ENCODE assay signal across 5 worm cellular contexts in the genomic region with DNA sequence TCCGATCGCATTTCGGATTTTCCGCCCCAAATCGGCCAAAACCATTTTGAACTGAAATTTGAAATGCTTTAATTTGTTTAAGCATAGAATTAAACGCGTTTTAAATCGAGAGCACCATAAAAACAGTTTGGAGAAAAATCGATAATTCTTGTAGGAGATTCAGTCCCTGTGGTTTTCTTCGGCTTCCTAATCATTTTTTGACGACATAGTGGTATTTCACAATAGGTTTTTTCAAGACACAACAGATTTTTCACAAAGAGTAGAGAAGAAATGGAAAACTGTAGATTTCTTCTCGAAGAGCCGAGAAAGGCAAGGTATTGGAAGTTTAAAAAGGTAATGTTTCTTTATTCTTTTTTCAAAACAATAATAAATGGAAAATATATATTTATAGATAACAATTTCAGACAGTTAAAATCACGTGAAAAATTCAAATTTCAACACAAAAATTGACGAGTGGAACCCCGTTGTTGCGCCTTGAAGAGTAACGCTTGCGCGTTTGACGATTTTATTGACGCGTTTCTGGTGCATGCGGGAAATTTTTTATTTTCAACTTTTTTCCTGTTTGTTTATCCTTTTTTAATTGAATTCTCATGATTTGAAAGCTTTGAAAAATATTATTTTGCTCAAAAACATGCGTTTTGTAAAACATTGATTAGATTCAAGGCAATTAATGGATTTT.
TF ChIP-seq lines count a peak whose summit lies in the region.

A gene (minus strand): TSS at position 51 of the 679 bp plus-strand sequence.

TF ChIP-seq in whole organism, L1 larva, 84 proteins besides CTCF, POLR2A, EP300 and RAD21 (continues in another document):
- TF ChIP-seq fkh-10 (GFP tag; optimal IDR thresholded peaks at IDR 0.05; lab: Kevin White, UChicago) (no peak), nhr-19 (GFP tag; conservative IDR thresholded peaks at IDR 0.05; lab: Robert Waterston, UW) (peak; percentile 84), hlh-17 (GFP tag; optimal IDR thresholded peaks at IDR 0.05; lab: Kevin White, UChicago; ENCODE audit: borderline replicate concordance) (no peak), lin-35 (GFP tag; optimal IDR thresholded peaks at IDR 0.05; lab: Kevin White, UChicago) (peak; percentile 85 to 91), unc-86 (tag; optimal IDR thresholded peaks at IDR 0.05; lab: Kevin White, UChicago) (peak; percentile 67), nhr-85 (tag; lab: Kevin White, UChicago) (peak; percentile 89), ceh-82 (tag; optimal IDR thresholded peaks at IDR 0.05; lab: Kevin White, UChicago) (peak; percentile 70 to 79 (median 73)), nhr-76 (tag; optimal IDR thresholded peaks at IDR 0.05; lab: Kevin White, UChicago) (no peak), Y116A8C.19 (tag; optimal IDR thresholded peaks at IDR 0.05; lab: Kevin White, UChicago; ENCODE audit: borderline replicate concordance) (no peak), nhr-47 (tag; optimal IDR thresholded peaks at IDR 0.05; lab: Kevin White, UChicago) (peak; percentile 85), egl-27 (tag; optimal IDR thresholded peaks at IDR 0.05; lab: Kevin White, UChicago) (no peak), lsy-2 (tag; optimal IDR thresholded peaks at IDR 0.05; lab: Kevin White, UChicago) (peak; percentile 86 to 88), C16A3.4 (tag; optimal IDR thresholded peaks at IDR 0.05; lab: Kevin White, UChicago) (peak; percentile 67), lin-13 (GFP tag; optimal IDR thresholded peaks at IDR 0.05; lab: Kevin White, UChicago) (peak; percentile 72), mef-2 (tag; optimal IDR thresholded peaks at IDR 0.05; lab: Kevin White, UChicago) (no peak), lir-3 (tag; optimal IDR thresholded peaks at IDR 0.05; lab: Kevin White, UChicago; ENCODE audit: poor library complexity) (peak; percentile 46)

TF ChIP-seq in whole organism, L3 larva, 47 proteins besides CTCF, POLR2A, EP300 and RAD21 (continues in another document):
- peak; percentile 37 for TF ChIP-seq nhr-25 (tag; optimal IDR thresholded peaks at IDR 0.05; lab: Kevin White, UChicago)
- peak; percentile 9 for TF ChIP-seq egl-27 (tag; optimal IDR thresholded peaks at IDR 0.05; lab: Kevin White, UChicago)
- TF ChIP-seq R02D3.7 (tag; optimal IDR thresholded peaks at IDR 0.05; lab: Kevin White, UChicago): peak; percentile 23
- TF ChIP-seq jun-1 (tag; optimal IDR thresholded peaks at IDR 0.05; lab: Kevin White, UChicago): peak; percentile 32
- no peak for TF ChIP-seq zag-1 (tag; optimal IDR thresholded peaks at IDR 0.05; lab: Kevin White, UChicago)
- TF ChIP-seq nhr-12 (tag; optimal IDR thresholded peaks at IDR 0.05; lab: Kevin White, UChicago): no peak
- peak; percentile 90 for TF ChIP-seq pha-4 (tag; optimal IDR thresholded peaks at IDR 0.05; lab: Kevin White, UChicago)
- TF ChIP-seq ztf-11 (tag; optimal IDR thresholded peaks at IDR 0.05; lab: Kevin White, UChicago): no peak
- no peak for TF ChIP-seq ceh-9 (tag; optimal IDR thresholded peaks at IDR 0.05; lab: Kevin White, UChicago)
- no peak for TF ChIP-seq ztf-4 (tag; optimal IDR thresholded peaks at IDR 0.05; lab: Kevin White, UChicago)
- peak; percentile 73 for TF ChIP-seq elt-2 (tag; optimal IDR thresholded peaks at IDR 0.05; lab: Kevin White, UChicago)
- TF ChIP-seq ama-1 (optimal IDR thresholded peaks at IDR 0.05; lab: Kevin White, UChicago): no peak
- TF ChIP-seq nhr-43 (tag; optimal IDR thresholded peaks at IDR 0.05; lab: Kevin White, UChicago; ENCODE audit: poor library complexity, severe bottlenecking): peak; percentile 45
- peak; percentile 73 for TF ChIP-seq hmg-11 (tag; optimal IDR thresholded peaks at IDR 0.05; lab: Kevin White, UChicago)
- TF ChIP-seq egl-5 (tag; optimal IDR thresholded peaks at IDR 0.05; lab: Kevin White, UChicago): peak; percentile 49
- TF ChIP-seq lin-39 (tag; optimal IDR thresholded peaks at IDR 0.05; lab: Kevin White, UChicago): peak; percentile 34
- TF ChIP-seq lin-15B (tag; optimal IDR thresholded peaks at IDR 0.05; lab: Kevin White, UChicago): peak; percentile 74

TF ChIP-seq in whole organism, early embryonic, 17 proteins besides CTCF, POLR2A, EP300 and RAD21:
- TF ChIP-seq ets-7 (tag; optimal IDR thresholded peaks at IDR 0.05; lab: Kevin White, UChicago) (no peak), F13C5.2 (tag; optimal IDR thresholded peaks at IDR 0.05; lab: Kevin White, UChicago) (peak; percentile 43)
TF ChIP-seq in whole organism, early embryonic: peak in this region for 1.

TF ChIP-seq in whole organism, midembryonic, 9 proteins besides CTCF, POLR2A, EP300 and RAD21:
- no peak for TF ChIP-seq med-1 (GFP tag; optimal IDR thresholded peaks at IDR 0.05; lab: Kevin White, UChicago; ENCODE audit: insufficient read depth)
- 0 out of 2 replicates have a peak, but pooled peaks have one; percentile 34 for TF ChIP-seq T22C8.4 (GFP tag; IDR thresholded peaks at IDR 0.05; lab: Robert Waterston, UW)
- no peak for TF ChIP-seq cog-1 (tag; optimal IDR thresholded peaks at IDR 0.05; lab: Kevin White, UChicago)
TF ChIP-seq in whole organism, midembryonic: peak in this region for 1.

TF ChIP-seq in whole organism, young adult, 124 proteins besides CTCF, POLR2A, EP300 and RAD21 (continues in another document):
- TF ChIP-seq dox-1 (GFP tag; IDR thresholded peaks at IDR 0.05; lab: Robert Waterston, UW) (peak; percentile 88), hmg-1.2 (GFP tag; IDR thresholded peaks at IDR 0.05; lab: Robert Waterston, UW) (peak; percentile 52), Y53F4B.3 (GFP tag; IDR thresholded peaks at IDR 0.05; lab: Robert Waterston, UW) (no peak), nfya-2 (GFP tag; IDR thresholded peaks at IDR 0.05; lab: Robert Waterston, UW) (no peak), xnd-1 (tag; optimal IDR thresholded peaks at IDR 0.05; lab: Kevin White, UChicago) (no peak), B0261.1 (tag; optimal IDR thresholded peaks at IDR 0.05; lab: Kevin White, UChicago) (no peak), Y67H2A.10 (GFP tag; conservative IDR thresholded peaks at IDR 0.05; lab: Robert Waterston, UW) (no peak), lsy-27 (tag; optimal IDR thresholded peaks at IDR 0.05; lab: Kevin White, UChicago; ENCODE audit: borderline replicate concordance, insufficient read depth) (no peak), egl-44 (GFP tag; IDR thresholded peaks at IDR 0.05; lab: Robert Waterston, UW) (no peak), sea-2 (GFP tag; IDR thresholded peaks at IDR 0.05; lab: Robert Waterston, UW) (no peak), unc-130 (GFP tag; optimal IDR thresholded peaks at IDR 0.05; lab: Kevin White, UChicago) (no peak), nhr-90 (tag; optimal IDR thresholded peaks at IDR 0.05; lab: Kevin White, UChicago) (no peak), snpc-1.3 (tag; optimal IDR thresholded peaks at IDR 0.05; lab: Kevin White, UChicago; ENCODE audit: insufficient read depth) (peak; percentile 34), nfyb-1 (GFP tag; IDR thresholded peaks at IDR 0.05; lab: Robert Waterston, UW) (peak; percentile 79), ztf-26 (tag; optimal IDR thresholded peaks at IDR 0.05; lab: Kevin White, UChicago) (no peak), cebp-1 (GFP tag; IDR thresholded peaks at IDR 0.05; lab: Robert Waterston, UW) (peak; percentile 22; the same call in 1 of the 2 replicates), cebp-1 (tag; optimal IDR thresholded peaks at IDR 0.05; lab: Kevin White, UChicago) (peak; percentile 93), B0035.1 (tag; optimal IDR thresholded peaks at IDR 0.05; lab: Kevin White, UChicago) (no peak), ceh-100 (GFP tag; IDR thresholded peaks at IDR 0.05; lab: Robert Waterston, UW) (no peak), attf-6 (GFP tag; IDR thresholded peaks at IDR 0.05; lab: Robert Waterston, UW) (no peak), attf-3 (GFP tag; conservative IDR thresholded peaks at IDR 0.05; lab: Robert Waterston, UW) (0 out of 2 replicates have a peak, but pooled peaks have one; percentile 41), F33H1.4 (GFP tag; IDR thresholded peaks at IDR 0.05; lab: Robert Waterston, UW) (peak; percentile 41), him-1 (tag; optimal IDR thresholded peaks at IDR 0.05; lab: Kevin White, UChicago) (no peak), hlh-12 (tag; optimal IDR thresholded peaks at IDR 0.05; lab: Kevin White, UChicago) (no peak), ccch-3 (GFP tag; optimal IDR thresholded peaks at IDR 0.05; lab: Kevin White, UChicago) (no peak), lin-35 (GFP tag; optimal IDR thresholded peaks at IDR 0.05; lab: Kevin White, UChicago) (peak in 1 of 3 experiments; percentile 78), dpff-1 (tag; optimal IDR thresholded peaks at IDR 0.05; lab: Kevin White, UChicago) (no peak), hmg-20 (GFP tag; IDR thresholded peaks at IDR 0.05; lab: Robert Waterston, UW) (peak; percentile 29; the same call in 1 of the 2 replicates), gei-17 (GFP tag; optimal IDR thresholded peaks at IDR 0.05; lab: Kevin White, UChicago) (no peak), cebp-2 (GFP tag; IDR thresholded peaks at IDR 0.05; lab: Robert Waterston, UW) (no peak), fkh-3 (tag; optimal IDR thresholded peaks at IDR 0.05; lab: Kevin White, UChicago) (no peak), bed-2 (GFP tag; IDR thresholded peaks at IDR 0.05; lab: Robert Waterston, UW) (no peak), nhr-120 (GFP tag; IDR thresholded peaks at IDR 0.05; lab: Robert Waterston, UW) (no peak), madf-10 (tag; optimal IDR thresholded peaks at IDR 0.05; lab: Kevin White, UChicago) (peak; percentile 69), repo-1 (tag; optimal IDR thresholded peaks at IDR 0.05; lab: Kevin White, UChicago) (peak; percentile 30), pbrm-1 (GFP tag; IDR thresholded peaks at IDR 0.05; lab: Robert Waterston, UW) (0 out of 2 replicates have a peak, but pooled peaks have one; percentile 64), nfya-1 (tag; optimal IDR thresholded peaks at IDR 0.05; lab: Kevin White, UChicago; ENCODE audit: borderline replicate concordance, insufficient read depth) (no peak), C06A6.2 (GFP tag; conservative IDR thresholded peaks at IDR 0.05; lab: Robert Waterston, UW) (no peak), F22D6.2 (tag; optimal IDR thresholded peaks at IDR 0.05; lab: Kevin White, UChicago) (no peak), egl-18 (GFP tag; IDR thresholded peaks at IDR 0.05; lab: Robert Waterston, UW) (no peak), ceh-91 (GFP tag; IDR thresholded peaks at IDR 0.05; lab: Robert Waterston, UW) (no peak), ceh-27 (GFP tag; optimal IDR thresholded peaks at IDR 0.05; lab: Kevin White, UChicago) (peak; percentile 43), T07F8.4 (tag; optimal IDR thresholded peaks at IDR 0.05; lab: Kevin White, UChicago) (no peak), ZK185.1 (tag; optimal IDR thresholded peaks at IDR 0.05; lab: Kevin White, UChicago; ENCODE audit: poor library complexity, severe bottlenecking) (peak; percentile 63), hrde-1 (tag; optimal IDR thresholded peaks at IDR 0.05; lab: Kevin White, UChicago; ENCODE audit: borderline replicate concordance) (no peak), tbx-9 (tag; optimal IDR thresholded peaks at IDR 0.05; lab: Kevin White, UChicago; ENCODE audit: borderline replicate concordance) (no peak)
